Fruit fly (Drosophila melanogaster): ENCODE data around the gene CG42487.

DNA sequence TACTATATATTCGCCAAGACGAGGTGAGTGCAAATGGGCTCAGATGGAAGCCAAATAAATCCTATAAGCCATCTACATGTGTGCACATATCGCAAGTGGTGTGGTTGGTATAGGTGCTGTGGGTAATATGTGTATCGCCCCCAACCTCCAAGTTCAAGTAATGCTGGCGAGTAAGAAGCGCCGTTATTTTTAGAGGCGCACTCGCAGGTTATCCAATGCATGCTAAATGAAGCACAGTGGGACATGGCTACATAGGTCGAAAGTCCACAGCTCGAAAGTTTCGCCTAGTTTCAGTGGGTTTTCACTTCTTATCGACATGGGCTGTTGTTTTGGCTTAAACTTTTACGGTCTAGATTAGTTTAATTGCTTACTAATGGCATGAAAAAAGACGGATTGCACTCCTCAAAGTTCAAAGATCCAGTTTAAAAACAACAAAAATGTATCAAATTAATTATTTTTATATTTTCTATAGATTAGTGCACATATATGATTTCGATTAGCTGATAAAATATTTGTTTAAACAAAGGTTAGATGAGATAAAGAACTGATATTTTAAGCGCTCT lies 33.0 kb downstream of the CG42487 start:
- no peak for TF ChIP-seq CTCF (optimal IDR thresholded peaks at IDR 0.05)
- no peak for TF ChIP-seq CG8478 (optimal IDR thresholded peaks at IDR 0.05)

All from S2 (cell line).